Worm (Caenorhabditis elegans): ENCODE measurements around the gene C31B8.12.

DNA sequence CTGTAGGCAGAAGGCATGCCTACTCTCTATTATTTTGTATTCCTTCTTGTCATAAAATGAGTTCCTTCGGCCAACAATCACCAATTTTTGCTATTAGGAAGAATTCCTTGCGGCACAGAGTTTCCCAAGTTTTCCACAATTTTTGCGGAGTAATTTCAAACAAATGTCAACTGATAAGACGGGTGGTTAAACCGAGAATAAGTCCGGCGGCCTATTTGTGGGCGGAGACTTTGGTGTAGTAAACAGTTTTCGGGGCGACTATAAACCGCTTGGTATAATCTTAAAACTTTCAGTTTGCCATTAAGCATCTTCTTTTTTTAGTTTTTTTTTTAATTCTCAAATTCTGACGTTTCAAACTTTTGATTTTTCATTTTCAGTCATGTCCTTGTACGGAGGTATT, 46.4 kb downstream of the C31B8.12 start, which contains the start of gene ifc-1:
- TF ChIP-seq F13C5.2 (tag; optimal IDR thresholded peaks at IDR 0.05) (no peak), B0310.2 (tag; optimal IDR thresholded peaks at IDR 0.05) (no peak), ceh-13 (GFP tag; optimal IDR thresholded peaks at IDR 0.05) (no peak), ama-1 (optimal IDR thresholded peaks at IDR 0.05) (no peak), ets-7 (tag; optimal IDR thresholded peaks at IDR 0.05) (no peak), hnd-1 (tag; optimal IDR thresholded peaks at IDR 0.05) (no peak)

Measured in whole organism, early embryonic.